Worm (Caenorhabditis elegans) whole organism, L4 larva: ENCODE measurements around the gene snrp-3.

Experiments used
- dmd-8 ChIP-seq: fragments of 200-800 bp; sonication (Bioruptor generic); IDR thresholded peaks from 2 replicates; pipeline ENCODE4 v1.3.6; 2022; ENCODE audit warnings: missing genetic modification characterization, missing compliant biosample characterization
- lin-13 ChIP-seq: fragments of 150-350 bp; optimal IDR thresholded peaks from 2 replicates; lab custom pipeline; 2014; ENCODE audit warnings: missing biosample characterization, missing genetic modification reagents, missing genetic modification characterization
- mdl-1 ChIP-seq, 2 experiments: fragments of 150-350 bp in 1 of 2; sonication (generic microtip) in 1 of 2; optimal IDR thresholded peaks; 2 replicates each; lab custom pipeline; 2014 to 2017; ENCODE audit warnings: missing biosample characterization in 2 of 2, missing genetic modification characterization in 2 of 2
- mxl-2 ChIP-seq: fragments of 200-800 bp; sonication (Bioruptor generic); conservative IDR thresholded peaks from 2 replicates; pipeline ENCODE4 v1.3.6; 2022; ENCODE audit warnings: missing genetic modification reagents, missing genetic modification characterization, missing compliant biosample characterization
- nhr-111 ChIP-seq: fragments of 200-800 bp; sonication (Bioruptor generic); optimal IDR thresholded peaks from 2 replicates; lab custom pipeline; 2018; ENCODE audit warnings: mild to moderate bottlenecking, missing genetic modification characterization, missing compliant biosample characterization
- nhr-237 ChIP-seq: sonication (generic microtip); optimal IDR thresholded peaks from 2 replicates; lab custom pipeline; 2017; ENCODE audit warnings: missing biosample characterization, missing genetic modification characterization
- zag-1 ChIP-seq: fragments of 150-350 bp; optimal IDR thresholded peaks from 2 replicates; lab custom pipeline; 2014; ENCODE audit warnings: missing biosample characterization, missing genetic modification characterization
- zfp-2 ChIP-seq: sonication (generic microtip); optimal IDR thresholded peaks from 2 replicates; lab custom pipeline; 2016; ENCODE audit warnings: mild to moderate bottlenecking, missing genetic modification characterization, missing compliant biosample characterization

ce11 chrIV:8705504-8705903 lies 17.9 kb upstream of the snrp-3 start, which contains the start of gene H23L24.4:
- TF ChIP-seq zag-1 (no peak), zfp-2 (tag; lab: Kevin White, UChicago) (no peak), mdl-1 (tag; optimal IDR thresholded peaks at IDR 0.05; lab: Kevin White, UChicago) (no peak), lin-13 (GFP tag; lab: Kevin White, UChicago) (no peak), nhr-111 (GFP tag; lab: Kevin White, UChicago) (no peak), dmd-8 (no peak), mxl-2 (GFP tag; lab: Robert Waterston, UW) (no peak), nhr-237 (no peak)
